Worm (Caenorhabditis elegans) whole organism, late embryonic: ENCODE results near the gene F49C12.6.

Experiments
- C38D4.7 ChIP-seq: fragments of 200-800 bp; sonication (Bioruptor generic); optimal IDR thresholded peaks from 2 replicates; lab custom pipeline; 2018; ENCODE audit warnings: mild to moderate bottlenecking, missing genetic modification characterization, moderate library complexity, missing compliant biosample characterization
- Y22D7AL.16 ChIP-seq: sonication (generic microtip); optimal IDR thresholded peaks from 2 replicates; lab custom pipeline; 2016; ENCODE audit warnings: missing genetic modification characterization, missing compliant biosample characterization
- ama-1 ChIP-seq: fragments of 150-350 bp; optimal IDR thresholded peaks from 2 replicates; lab custom pipeline; 2014
- ceh-14 ChIP-seq: sonication (generic microtip); optimal IDR thresholded peaks from 2 replicates; lab custom pipeline; 2016; ENCODE audit warnings: missing genotype, missing genetic modification characterization, missing compliant biosample characterization
- ceh-18 ChIP-seq: sonication (generic microtip); optimal IDR thresholded peaks from 2 replicates; lab custom pipeline; 2016; ENCODE audit warnings: missing genetic modification characterization, missing compliant biosample characterization
- ceh-19 ChIP-seq: fragments of 200-800 bp; sonication (Bioruptor generic); optimal IDR thresholded peaks from 2 replicates; lab custom pipeline; 2018; ENCODE audit warnings: mild to moderate bottlenecking, missing genetic modification characterization, missing compliant biosample characterization
- ceh-22 ChIP-seq: sonication (generic microtip); optimal IDR thresholded peaks from 2 replicates; lab custom pipeline; 2017; ENCODE audit warnings: missing biosample characterization, missing genetic modification characterization
- ceh-24 ChIP-seq: sonication (generic microtip); optimal IDR thresholded peaks from 2 replicates; lab custom pipeline; 2016; ENCODE audit warnings: mild to moderate bottlenecking, missing genetic modification characterization, missing compliant biosample characterization
- ceh-31 ChIP-seq: sonication (generic microtip); optimal IDR thresholded peaks from 2 replicates; lab custom pipeline; 2016; ENCODE audit warnings: missing genetic modification characterization, missing compliant biosample characterization
- ceh-34 ChIP-seq: sonication (generic microtip); optimal IDR thresholded peaks from 2 replicates; lab custom pipeline; 2016; ENCODE audit warnings: mild to moderate bottlenecking, missing genetic modification characterization, missing compliant biosample characterization
- ceh-48 ChIP-seq: sonication (generic microtip); optimal IDR thresholded peaks from 2 replicates; lab custom pipeline; 2016; ENCODE audit warnings: missing genetic modification characterization, inconsistent platforms, missing compliant biosample characterization
- ceh-6 ChIP-seq: fragments of 200-800 bp; sonication (Bioruptor generic); optimal IDR thresholded peaks from 2 replicates; lab custom pipeline; 2018; ENCODE audit warnings: mild to moderate bottlenecking, missing genetic modification characterization, missing compliant biosample characterization
- ets-4 ChIP-seq: sonication (generic microtip); optimal IDR thresholded peaks from 2 replicates; lab custom pipeline; 2016; ENCODE audit warnings: missing genetic modification characterization, missing compliant biosample characterization
- fax-1 ChIP-seq: sonication (generic microtip); optimal IDR thresholded peaks from 2 replicates; lab custom pipeline; 2016; ENCODE audit warnings: missing genotype, missing genetic modification characterization, missing compliant biosample characterization
- fkh-10 ChIP-seq: fragments of 150-350 bp; optimal IDR thresholded peaks from 2 replicates; lab custom pipeline; 2014; ENCODE audit warnings: missing biosample characterization, missing genetic modification reagents, missing genetic modification characterization
- gmeb-2 ChIP-seq: sonication (generic microtip); optimal IDR thresholded peaks from 2 replicates; lab custom pipeline; 2016; ENCODE audit warnings: missing genetic modification characterization, inconsistent platforms, missing compliant biosample characterization
- hlh-13 ChIP-seq: fragments of 200-800 bp; sonication (Bioruptor generic); optimal IDR thresholded peaks from 2 replicates; lab custom pipeline; 2018; ENCODE audit warnings: mild to moderate bottlenecking, missing genetic modification characterization, missing compliant biosample characterization
- hlh-6 ChIP-seq: sonication (generic microtip); optimal IDR thresholded peaks from 2 replicates; lab custom pipeline; 2016; ENCODE audit warnings: missing genotype, missing genetic modification characterization, missing compliant biosample characterization
- lin-11 ChIP-seq: fragments of 200-800 bp; sonication (Bioruptor generic); optimal IDR thresholded peaks from 2 replicates; lab custom pipeline; 2018; ENCODE audit warnings: mild to moderate bottlenecking, missing genetic modification characterization, missing compliant biosample characterization
- madf-2 ChIP-seq: sonication (generic microtip); optimal IDR thresholded peaks from 2 replicates; lab custom pipeline; 2017; ENCODE audit warnings: missing genetic modification characterization, missing compliant biosample characterization
- nfya-1 ChIP-seq: sonication (generic microtip); optimal IDR thresholded peaks from 2 replicates; lab custom pipeline; 2017; ENCODE audit warnings: missing genetic modification characterization, mild to moderate bottlenecking, missing compliant biosample characterization, antibody characterized with exemption, moderate library complexity
- nhr-11 ChIP-seq: fragments of 150-350 bp; optimal IDR thresholded peaks from 2 replicates; lab custom pipeline; 2014; ENCODE audit warnings: missing biosample characterization, missing genetic modification characterization
- pag-3 ChIP-seq: sonication (generic microtip); optimal IDR thresholded peaks from 2 replicates; lab custom pipeline; 2016; ENCODE audit warnings: missing compliant biosample characterization, missing genetic modification characterization, borderline replicate concordance
- pax-1 ChIP-seq: fragments of 150-350 bp; optimal IDR thresholded peaks from 2 replicates; lab custom pipeline; 2014; ENCODE audit warnings: missing biosample characterization, missing genetic modification characterization
- pha-2 ChIP-seq: sonication (generic microtip); optimal IDR thresholded peaks from 2 replicates; lab custom pipeline; 2017; ENCODE audit warnings: mild to moderate bottlenecking, missing genetic modification characterization, missing compliant biosample characterization
- pqm-1 ChIP-seq: sonication (generic microtip); optimal IDR thresholded peaks from 2 replicates; lab custom pipeline; 2016; ENCODE audit warnings: missing genetic modification characterization, missing compliant biosample characterization
- ref-2 ChIP-seq: sonication (generic microtip); optimal IDR thresholded peaks from 2 replicates; lab custom pipeline; 2016; ENCODE audit warnings: missing genetic modification characterization, missing compliant biosample characterization
- sdc-2 ChIP-seq: sonication (generic microtip); optimal IDR thresholded peaks from 2 replicates; lab custom pipeline; 2016; ENCODE audit warnings: missing genotype, missing genetic modification characterization, missing compliant biosample characterization
- sox-4 ChIP-seq: sonication (generic microtip); optimal IDR thresholded peaks from 2 replicates; lab custom pipeline; 2017; ENCODE audit warnings: mild to moderate bottlenecking, missing genetic modification characterization, inconsistent platforms, missing compliant biosample characterization
- tbx-2 ChIP-seq: sonication (generic microtip); optimal IDR thresholded peaks from 2 replicates; lab custom pipeline; 2016; ENCODE audit warnings: missing genetic modification characterization, missing compliant biosample characterization
- tbx-7 ChIP-seq: sonication (generic microtip); optimal IDR thresholded peaks from 2 replicates; lab custom pipeline; 2016; ENCODE audit warnings: missing genotype, missing genetic modification characterization, missing compliant biosample characterization
- ttx-3 ChIP-seq: sonication (generic microtip); optimal IDR thresholded peaks from 2 replicates; lab custom pipeline; 2016; ENCODE audit warnings: missing genetic modification reagents, missing genetic modification characterization, missing compliant biosample characterization
- unc-42 ChIP-seq: sonication (generic microtip); optimal IDR thresholded peaks from 2 replicates; lab custom pipeline; 2016; ENCODE audit warnings: missing genotype, missing genetic modification characterization, missing compliant biosample characterization
- unc-55 ChIP-seq: sonication (generic microtip); optimal IDR thresholded peaks from 2 replicates; lab custom pipeline; 2017; ENCODE audit warnings: missing biosample characterization, missing genetic modification reagents, missing genetic modification characterization
- unc-86 ChIP-seq: sonication (generic microtip); optimal IDR thresholded peaks from 2 replicates; lab custom pipeline; 2016; ENCODE audit warnings: missing genetic modification characterization, missing compliant biosample characterization
- ztf-16 ChIP-seq: sonication (generic microtip); optimal IDR thresholded peaks from 2 replicates; lab custom pipeline; 2017; ENCODE audit warnings: missing genetic modification characterization, missing compliant biosample characterization

Gene F49C12.6

DNA sequence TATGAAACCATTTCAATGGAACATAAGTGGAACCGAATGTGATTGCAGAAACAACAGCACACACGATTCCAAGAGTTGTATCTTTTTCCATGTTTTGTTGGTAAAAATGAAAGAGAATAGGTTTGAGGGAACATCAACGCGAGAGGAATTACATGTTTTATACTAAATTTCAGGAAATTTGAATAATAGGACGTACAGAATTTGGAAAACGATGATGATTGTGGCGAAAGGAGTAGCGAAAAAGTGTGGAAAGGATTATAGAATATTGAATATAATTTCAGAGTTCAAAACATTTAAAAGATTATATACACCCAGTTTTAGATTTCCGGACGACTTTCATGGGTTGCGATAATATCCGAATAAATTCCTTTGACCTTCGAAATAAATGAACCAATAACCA lies at the start of gene F49C12.6:
F49C12.6 (minus strand) TSS at position 101 of the 400 bp plus-strand sequence.
- TF ChIP-seq unc-55 (GFP tag; lab: Kevin White, UChicago), result no peak
- TF ChIP-seq ceh-48 (tag; lab: Kevin White, UChicago), result no peak
- no peak for TF ChIP-seq fkh-10
- TF ChIP-seq pag-3, result no peak
- no peak for TF ChIP-seq fax-1 (tag; lab: Kevin White, UChicago)
- TF ChIP-seq unc-86, result no peak
- TF ChIP-seq pax-1 (tag; lab: Kevin White, UChicago), result no peak
- TF ChIP-seq ceh-6 (GFP tag; lab: Kevin White, UChicago), result no peak
- TF ChIP-seq ceh-14 (tag; lab: Kevin White, UChicago), result no peak
- TF ChIP-seq ceh-31 (tag; lab: Kevin White, UChicago), result no peak
- TF ChIP-seq nfya-1 (tag; lab: Kevin White, UChicago), result no peak
- no peak for TF ChIP-seq sdc-2
- TF ChIP-seq nhr-11 (tag; lab: Kevin White, UChicago), result no peak
- TF ChIP-seq ceh-18, result no peak
- no peak for TF ChIP-seq ztf-16
- TF ChIP-seq ttx-3 (tag; lab: Kevin White, UChicago), result no peak
- TF ChIP-seq ets-4, result no peak
- TF ChIP-seq pha-2 (tag; lab: Kevin White, UChicago), result no peak

DNA sequence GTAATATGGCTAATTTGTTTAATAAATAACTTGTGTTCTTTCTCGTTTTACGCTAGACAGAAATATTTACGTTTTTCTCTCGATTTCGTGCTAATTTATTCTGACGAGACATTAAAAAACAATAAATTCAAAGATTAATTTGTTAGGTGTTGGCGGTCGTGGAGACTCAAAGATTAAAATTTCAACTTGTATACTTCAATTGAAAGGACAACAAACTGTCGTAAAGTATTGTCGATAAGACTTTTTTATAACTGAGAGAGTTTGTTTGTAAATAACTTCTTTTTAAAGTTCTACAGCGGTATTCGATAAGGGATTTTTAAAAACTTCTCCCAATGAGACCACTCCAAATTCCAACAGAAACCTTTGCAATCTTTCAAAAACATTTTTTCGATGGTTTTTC lies 44.9 kb upstream of the F49C12.6 start:
- TF ChIP-seq gmeb-2 (tag; lab: Kevin White, UChicago) (no peak), madf-2 (tag; lab: Kevin White, UChicago) (no peak), nhr-11 (tag; lab: Kevin White, UChicago) (no peak), ceh-22 (tag; lab: Kevin White, UChicago) (no peak), Y22D7AL.16 (no peak), C38D4.7 (GFP tag; lab: Kevin White, UChicago) (no peak), hlh-13 (GFP tag; lab: Kevin White, UChicago) (no peak), hlh-6 (no peak), ceh-24 (tag; lab: Kevin White, UChicago) (no peak), tbx-7 (tag; lab: Kevin White, UChicago) (no peak)
- TF ChIP-seq, all 69 proteins: peak for 0

DNA sequence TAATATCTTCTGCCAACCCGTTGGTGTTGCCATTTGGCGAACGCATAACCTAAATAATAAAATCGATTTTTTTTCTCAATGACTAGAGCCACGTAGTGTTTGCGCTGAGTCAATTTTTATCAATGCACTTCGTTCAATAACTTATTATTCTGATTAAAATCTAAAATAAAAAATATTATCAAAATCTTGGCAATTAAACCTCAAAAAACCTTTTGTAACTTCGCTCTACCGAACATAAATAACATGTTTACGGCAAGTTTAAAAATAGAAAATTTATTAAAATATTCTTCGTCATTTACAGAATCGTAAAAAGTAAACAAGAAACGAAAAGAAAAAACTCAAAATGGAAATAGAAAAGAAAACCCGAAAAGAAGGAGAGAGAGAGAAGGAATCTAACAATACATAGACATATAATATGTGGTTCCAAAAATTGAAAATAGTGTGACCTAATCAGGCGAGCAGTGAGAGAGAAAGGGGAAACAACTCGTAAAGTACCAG lies 34.3 kb upstream of the F49C12.6 start, which contains the start of gene pigc-1:
pigc-1 (minus strand) TSS at position 51 of the 498 bp plus-strand sequence.
- TF ChIP-seq unc-42 (tag; lab: Kevin White, UChicago) (peak; percentile 8), pqm-1 (no peak)

DNA sequence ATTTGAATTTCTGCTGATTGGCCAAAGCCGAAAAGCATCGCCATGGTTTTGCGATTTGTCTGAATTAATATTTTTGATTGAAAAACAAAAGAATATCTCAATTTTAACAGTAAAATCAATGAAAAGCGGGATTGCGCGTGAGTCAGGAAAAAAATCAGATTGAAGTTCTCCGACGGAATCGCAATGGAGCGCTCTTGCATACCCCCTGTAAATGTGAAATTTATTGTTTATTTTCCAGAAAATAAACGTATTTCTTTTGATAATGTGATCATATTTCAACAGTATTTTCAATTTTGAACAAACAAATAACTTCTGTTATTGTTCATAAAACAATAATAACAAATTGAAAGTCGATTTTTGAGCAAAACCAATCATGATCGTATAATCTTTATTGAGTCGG lies 32.7 kb upstream of the F49C12.6 start, which contains the start of gene vps-26:
vps-26 (minus strand) TSS at position 200 of the 400 bp plus-strand sequence.
- no peak for TF ChIP-seq ceh-34 (tag; lab: Kevin White, UChicago)
- no peak for TF ChIP-seq ztf-16
- TF ChIP-seq tbx-2, result no peak
- TF ChIP-seq ttx-3 (tag; lab: Kevin White, UChicago), result no peak
- TF ChIP-seq pag-3, result no peak
- TF ChIP-seq madf-2 (tag; lab: Kevin White, UChicago), result no peak
- TF ChIP-seq sox-4 (tag; lab: Kevin White, UChicago), result no peak
- no peak for TF ChIP-seq ref-2 (tag; lab: Kevin White, UChicago)
- TF ChIP-seq unc-42 (tag; lab: Kevin White, UChicago), result no peak
- TF ChIP-seq gmeb-2 (tag; lab: Kevin White, UChicago), result no peak
- no peak for TF ChIP-seq lin-11
- TF ChIP-seq ceh-22 (tag; lab: Kevin White, UChicago), result no peak
- no peak for TF ChIP-seq ceh-19 (GFP tag; lab: Kevin White, UChicago)
- TF ChIP-seq, all 69 proteins: peak for 0

DNA sequence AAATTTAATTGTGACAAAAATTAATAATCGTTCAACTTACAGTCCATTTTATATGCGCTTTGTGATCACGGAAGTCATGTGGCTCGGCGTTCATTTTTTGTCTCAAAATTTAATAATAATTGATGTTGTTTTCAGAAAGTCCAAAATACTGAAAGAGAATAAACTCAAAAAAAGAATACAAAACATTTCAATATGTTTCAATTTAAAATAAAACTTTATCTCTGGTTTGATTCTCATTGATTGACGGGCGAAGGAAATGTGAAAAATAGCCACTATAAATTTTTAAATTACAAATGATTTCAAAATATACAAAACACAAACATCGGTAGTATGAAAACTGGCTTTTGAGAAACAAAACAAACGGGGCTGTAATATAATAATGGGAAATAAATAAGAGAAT lies 30.3 kb upstream of the F49C12.6 start, which contains the start of gene T20D3.6:
T20D3.6 (minus strand) TSS at position 101 of the 400 bp plus-strand sequence.
- TF ChIP-seq ama-1 (lab: Kevin White, UChicago) (no peak), nhr-11 (tag; lab: Kevin White, UChicago) (no peak)
